Fruit fly (Drosophila melanogaster) whole organism, prepupa: ENCODE measurements around the gene Roc1b.
A peak's percentile ranks its signal among the peaks of the same experiment; 100 is the strongest.

Experiments
- Blimp-1 ChIP-seq: fragments of 200-800 bp; sonication (Bioruptor generic); optimal IDR thresholded peaks from 3 replicates; lab custom pipeline; 2017; ENCODE audit warnings: missing biosample characterization, missing genetic modification characterization, mild to moderate bottlenecking, moderate library complexity, missing genetic modification reagents
- CG10631 ChIP-seq: fragments of 200-800 bp; sonication (Bioruptor generic); optimal IDR thresholded peaks from 2 replicates; lab custom pipeline; 2016; ENCODE audit warnings: missing biosample characterization, missing genetic modification characterization
- CG10669 ChIP-seq: fragments of 200-800 bp; sonication (Bioruptor generic); optimal IDR thresholded peaks from 3 replicates; lab custom pipeline; 2018; ENCODE audit warnings: missing biosample characterization, mild to moderate bottlenecking, missing genetic modification characterization, moderate library complexity
- CG11294 ChIP-seq: fragments of 200-800 bp; sonication (Bioruptor generic); IDR thresholded peaks from 2 replicates; pipeline ENCODE4 v1.3.6; 2022; ENCODE audit warnings: missing biosample characterization, missing genetic modification characterization
- CG11762 ChIP-seq: fragments of 200-800 bp; sonication (Bioruptor generic); optimal IDR thresholded peaks from 3 replicates; lab custom pipeline; 2016; ENCODE audit warnings: missing biosample characterization, missing genetic modification characterization; ENCODE audit not compliant: insufficient read depth
- CG11902 ChIP-seq: fragments of 200-800 bp; sonication (Bioruptor generic); optimal IDR thresholded peaks from 3 replicates; lab custom pipeline; 2016; ENCODE audit warnings: missing biosample characterization, missing genetic modification characterization
- CG15336 ChIP-seq: fragments of 200-800 bp; sonication (Bioruptor generic); IDR thresholded peaks from 2 replicates; pipeline ENCODE4 v1.3.6; 2022; ENCODE audit warnings: missing biosample characterization, missing genetic modification characterization
- CG1621 ChIP-seq: fragments of 200-800 bp; sonication (Bioruptor generic); optimal IDR thresholded peaks from 3 replicates; lab custom pipeline; 2018; ENCODE audit warnings: missing biosample characterization, mild to moderate bottlenecking, missing genetic modification characterization
- CG16779 ChIP-seq: fragments of 200-800 bp; sonication (Bioruptor generic); optimal IDR thresholded peaks from 3 replicates; lab custom pipeline; 2017; ENCODE audit warnings: missing biosample characterization, mild to moderate bottlenecking, missing genetic modification characterization
- CG31627 ChIP-seq: fragments of 200-800 bp; sonication (Bioruptor generic); optimal IDR thresholded peaks from 3 replicates; lab custom pipeline; 2016; ENCODE audit warnings: missing biosample characterization, missing genetic modification characterization
- CG32006 ChIP-seq: fragments of 200-800 bp; sonication (Bioruptor generic); optimal IDR thresholded peaks from 3 replicates; lab custom pipeline; 2017; ENCODE audit warnings: missing biosample characterization, mild to moderate bottlenecking, missing genetic modification characterization
- CG34406 ChIP-seq: fragments of 200-800 bp; sonication (Bioruptor generic); optimal IDR thresholded peaks from 3 replicates; lab custom pipeline; 2016; ENCODE audit warnings: missing biosample characterization, missing genetic modification characterization
- CG3919 ChIP-seq: fragments of 200-800 bp; sonication (Bioruptor generic); optimal IDR thresholded peaks from 3 replicates; lab custom pipeline; 2016; ENCODE audit warnings: missing biosample characterization, missing genetic modification characterization
- CG4318 ChIP-seq: fragments of 200-800 bp; sonication (Bioruptor generic); optimal IDR thresholded peaks from 3 replicates; lab custom pipeline; 2017; ENCODE audit warnings: missing biosample characterization, mild to moderate bottlenecking, missing genetic modification characterization
- CG6276 ChIP-seq: fragments of 200-800 bp; sonication (Bioruptor generic); optimal IDR thresholded peaks from 2 replicates; lab custom pipeline; 2017; ENCODE audit warnings: missing biosample characterization, mild to moderate bottlenecking, missing genetic modification characterization
- CG6792 ChIP-seq: fragments of 200-800 bp; sonication (Bioruptor generic); optimal IDR thresholded peaks from 3 replicates; lab custom pipeline; 2016; ENCODE audit warnings: missing biosample characterization, missing genetic modification characterization
- CG6854 ChIP-seq: fragments of 200-800 bp; sonication (Bioruptor generic); optimal IDR thresholded peaks from 2 replicates; lab custom pipeline; 2017; ENCODE audit warnings: missing biosample characterization, mild to moderate bottlenecking, missing genetic modification characterization
- CG7368 ChIP-seq: fragments of 200-800 bp; sonication (Bioruptor generic); optimal IDR thresholded peaks from 3 replicates; lab custom pipeline; 2016; ENCODE audit warnings: missing biosample characterization, missing genetic modification characterization
- CG8319 ChIP-seq: fragments of 200-800 bp; sonication (Bioruptor generic); optimal IDR thresholded peaks from 3 replicates; lab custom pipeline; 2016; ENCODE audit warnings: missing biosample characterization, missing genetic modification characterization
- CG8632 ChIP-seq: fragments of 200-800 bp; sonication (Bioruptor generic); optimal IDR thresholded peaks from 3 replicates; lab custom pipeline; 2016; ENCODE audit warnings: missing biosample characterization, missing genetic modification characterization
- CG9139 ChIP-seq: fragments of 200-800 bp; sonication (Bioruptor generic); optimal IDR thresholded peaks from 3 replicates; lab custom pipeline; 2017; ENCODE audit warnings: missing biosample characterization, mild to moderate bottlenecking, missing genetic modification characterization
- Eip75B ChIP-seq: fragments of 200-800 bp; sonication (Bioruptor generic); optimal IDR thresholded peaks from 3 replicates; lab custom pipeline; 2016; ENCODE audit warnings: missing biosample characterization, missing genetic modification characterization
- Eip78C ChIP-seq: fragments of 200-800 bp; sonication (Bioruptor generic); peaks from one replicate; lab custom pipeline; 2016; ENCODE audit warnings: missing biosample characterization, missing genetic modification characterization
- Eip93F ChIP-seq: fragments of 200-800 bp; sonication (Bioruptor generic); optimal IDR thresholded peaks from 2 replicates; lab custom pipeline; 2016; ENCODE audit warnings: missing biosample characterization, mild to moderate bottlenecking, missing genetic modification characterization
- Ets21C ChIP-seq: fragments of 200-800 bp; sonication (Bioruptor generic); optimal IDR thresholded peaks from 3 replicates; lab custom pipeline; 2016; ENCODE audit warnings: missing biosample characterization, missing genetic modification characterization
- Gug ChIP-seq: fragments of 200-800 bp; sonication (Bioruptor generic); IDR thresholded peaks from 2 replicates; pipeline ENCODE4 v1.3.6; 2022; ENCODE audit warnings: missing biosample characterization, missing genetic modification characterization
- Hr38 ChIP-seq: sonication (Bioruptor generic); optimal IDR thresholded peaks from 2 replicates; lab custom pipeline; 2016; ENCODE audit warnings: missing biosample characterization, missing genetic modification characterization
- Hr39 ChIP-seq: fragments of 200-800 bp; sonication (Bioruptor generic); optimal IDR thresholded peaks from 2 replicates; lab custom pipeline; 2016; ENCODE audit warnings: missing biosample characterization, missing genetic modification characterization
- Hr4 ChIP-seq: fragments of 200-800 bp; sonication (Bioruptor generic); optimal IDR thresholded peaks from 3 replicates; lab custom pipeline; 2016; ENCODE audit warnings: missing biosample characterization, missing genetic modification characterization
- Lpt ChIP-seq: fragments of 200-800 bp; sonication (Bioruptor generic); optimal IDR thresholded peaks from 3 replicates; lab custom pipeline; 2016; ENCODE audit warnings: missing biosample characterization, missing genetic modification characterization
- Met ChIP-seq: fragments of 200-800 bp; sonication (Bioruptor generic); optimal IDR thresholded peaks from 3 replicates; lab custom pipeline; 2016; ENCODE audit warnings: missing biosample characterization, missing genetic modification characterization
- OdsH ChIP-seq: fragments of 200-800 bp; sonication (Bioruptor generic); optimal IDR thresholded peaks from 3 replicates; lab custom pipeline; 2016; ENCODE audit warnings: missing biosample characterization, missing genetic modification characterization
- Sox15 ChIP-seq: fragments of 200-800 bp; sonication (Bioruptor generic); optimal IDR thresholded peaks from 3 replicates; lab custom pipeline; 2016; ENCODE audit warnings: missing biosample characterization, missing genetic modification characterization
- achi ChIP-seq: fragments of 200-800 bp; sonication (Bioruptor generic); optimal IDR thresholded peaks from 3 replicates; lab custom pipeline; 2016; ENCODE audit warnings: missing biosample characterization, missing genetic modification characterization
- cyc ChIP-seq: fragments of 200-800 bp; sonication (Bioruptor generic); optimal IDR thresholded peaks from 3 replicates; lab custom pipeline; 2016; ENCODE audit warnings: missing biosample characterization, missing genetic modification characterization
- dac ChIP-seq: fragments of 200-800 bp; sonication (Bioruptor generic); optimal IDR thresholded peaks from 2 replicates; lab custom pipeline; 2017; ENCODE audit warnings: missing biosample characterization, mild to moderate bottlenecking, missing genetic modification characterization
- dsx ChIP-seq: fragments of 200-800 bp; optimal IDR thresholded peaks from 3 replicates; lab custom pipeline; 2019; ENCODE audit warnings: missing biosample characterization, mild to moderate bottlenecking, missing genetic modification characterization, moderate library complexity; ENCODE audit not compliant: poor library complexity, severe bottlenecking
- eg ChIP-seq: fragments of 200-800 bp; sonication (Bioruptor generic); IDR thresholded peaks from 3 replicates; pipeline ENCODE4 v1.3.6; 2022; ENCODE audit warnings: missing biosample characterization, missing genetic modification characterization
- esn ChIP-seq: fragments of 200-800 bp; sonication (Bioruptor generic); optimal IDR thresholded peaks from 2 replicates; lab custom pipeline; 2016; ENCODE audit warnings: missing biosample characterization, mild to moderate bottlenecking, missing genetic modification characterization, moderate library complexity
- fd59A ChIP-seq: fragments of 200-800 bp; sonication (Bioruptor generic); optimal IDR thresholded peaks from 2 replicates; lab custom pipeline; 2017; ENCODE audit warnings: missing biosample characterization, mild to moderate bottlenecking, missing genetic modification characterization, missing genetic modification reagents
- fd85E ChIP-seq: fragments of 200-800 bp; sonication (Bioruptor generic); optimal IDR thresholded peaks from 3 replicates; lab custom pipeline; 2016; ENCODE audit warnings: missing biosample characterization, missing genetic modification characterization
- lz ChIP-seq: fragments of 200-800 bp; sonication (Bioruptor generic); optimal IDR thresholded peaks from 3 replicates; lab custom pipeline; 2016; ENCODE audit warnings: missing biosample characterization, missing genetic modification characterization
- net ChIP-seq: fragments of 200-800 bp; sonication (Bioruptor generic); optimal IDR thresholded peaks from 3 replicates; lab custom pipeline; 2016; ENCODE audit warnings: missing biosample characterization, missing genetic modification characterization
- pdm3 ChIP-seq: fragments of 200-800 bp; sonication (Bioruptor generic); optimal IDR thresholded peaks from 3 replicates; lab custom pipeline; 2016; ENCODE audit warnings: missing biosample characterization, missing genetic modification characterization
- salr ChIP-seq, 2 experiments: fragments of 200-800 bp; sonication (Bioruptor generic); optimal IDR thresholded peaks; 3 replicates each; lab custom pipeline; 2016 to 2018; ENCODE audit warnings: missing biosample characterization in 2 of 2, missing genetic modification characterization in 2 of 2, mild to moderate bottlenecking in 1 of 2
- svp ChIP-seq: fragments of 200-800 bp; sonication (Bioruptor generic); peaks from one replicate; lab custom pipeline; 2016; ENCODE audit warnings: missing biosample characterization, missing genetic modification characterization
- topi ChIP-seq: fragments of 200-800 bp; sonication (Bioruptor generic); optimal IDR thresholded peaks from 3 replicates; lab custom pipeline; 2016; ENCODE audit warnings: missing biosample characterization, missing genetic modification characterization

Gene Roc1b

dm6 chr3L:380886-381546 is 23.2 kb downstream of the Roc1b start (continued):
- no peak for TF ChIP-seq Gug
- TF ChIP-seq CG1621 (tag; lab: Kevin White, UChicago) = no peak
- TF ChIP-seq CG6276 (GFP tag; lab: Kevin White, UChicago) = no peak
- no peak for TF ChIP-seq dac (GFP tag; lab: Kevin White, UChicago)
- TF ChIP-seq CG16779 (tag; lab: Kevin White, UChicago) = no peak
- no peak for TF ChIP-seq fd59A
- TF ChIP-seq CG32006 (GFP tag; lab: Kevin White, UChicago) = no peak
- TF ChIP-seq cyc (GFP tag; lab: Kevin White, UChicago) = peak; percentile 19
- no peak for TF ChIP-seq CG4318 (GFP tag; lab: Kevin White, UChicago)
- no peak for TF ChIP-seq CG8632 (GFP tag; lab: Kevin White, UChicago)
- no peak for TF ChIP-seq lz (GFP tag; lab: Kevin White, UChicago)
- peak; percentile 34 for TF ChIP-seq topi (GFP tag; lab: Kevin White, UChicago)
- TF ChIP-seq CG10669 = no peak
- TF ChIP-seq OdsH (GFP tag; lab: Kevin White, UChicago) = no peak
- TF ChIP-seq CG6792 = no peak
- TF ChIP-seq CG6854 (GFP tag; lab: Kevin White, UChicago) = peak; percentile 39
- TF ChIP-seq svp (GFP tag; lab: Kevin White, UChicago) = peak; percentile 67
- no peak for TF ChIP-seq CG8319 (GFP tag; lab: Kevin White, UChicago)
- peak; percentile 36 for TF ChIP-seq esn
- TF ChIP-seq CG31627 (GFP tag; lab: Kevin White, UChicago) = no peak
- TF ChIP-seq Hr39 = no peak
- TF ChIP-seq fd85E (GFP tag; lab: Kevin White, UChicago) = no peak
- TF ChIP-seq CG15336 (GFP tag; lab: Robert Waterston, UW) = no peak
- TF ChIP-seq Blimp-1 = no peak
- no peak for TF ChIP-seq Eip93F (GFP tag; lab: Kevin White, UChicago)
- TF ChIP-seq Sox15 (GFP tag; lab: Kevin White, UChicago) = no peak
- TF ChIP-seq CG7368 (GFP tag; lab: Kevin White, UChicago) = no peak
- no peak for TF ChIP-seq net
- no peak for TF ChIP-seq eg (GFP tag; lab: Robert Waterston, UW)
- peak; percentile 23 for TF ChIP-seq Met (GFP tag; lab: Kevin White, UChicago)
- peak; percentile 39 for TF ChIP-seq CG9139 (GFP tag; lab: Kevin White, UChicago)
- TF ChIP-seq CG34406 (GFP tag; lab: Kevin White, UChicago) = peak; percentile 10
- no peak for TF ChIP-seq Hr4 (GFP tag; lab: Kevin White, UChicago)
- no peak for TF ChIP-seq CG10631 (GFP tag; lab: Kevin White, UChicago)
- no peak for TF ChIP-seq Lpt
- peak; percentile 61 for TF ChIP-seq Eip78C (GFP tag; lab: Kevin White, UChicago)
- TF ChIP-seq pdm3 (GFP tag; lab: Kevin White, UChicago) = peak; percentile 14
- TF ChIP-seq CG11294 (GFP tag; lab: Robert Waterston, UW) = no peak
- TF ChIP-seq salr (GFP tag; optimal IDR thresholded peaks at IDR 0.05; lab: Kevin White, UChicago) = no peak
- TF ChIP-seq CG3919 (GFP tag; lab: Kevin White, UChicago) = no peak

- no peak for TF ChIP-seq CG11902 (GFP tag; lab: Kevin White, UChicago)
- no peak for TF ChIP-seq CG15336 (GFP tag; lab: Robert Waterston, UW)
- TF ChIP-seq dsx (GFP tag; lab: Kevin White, UChicago) = peak; percentile 43
- no peak for TF ChIP-seq salr (GFP tag; optimal IDR thresholded peaks at IDR 0.05; lab: Kevin White, UChicago)
- TF ChIP-seq CG11762 (GFP tag; lab: Kevin White, UChicago) = no peak
- TF ChIP-seq Met (GFP tag; lab: Kevin White, UChicago) = peak; percentile 36
- no peak for TF ChIP-seq eg (GFP tag; lab: Robert Waterston, UW)
- no peak for TF ChIP-seq CG6276 (GFP tag; lab: Kevin White, UChicago)
- TF ChIP-seq Hr38 (GFP tag; lab: Kevin White, UChicago) = no peak
- TF ChIP-seq CG10669 = peak; percentile 48
- no peak for TF ChIP-seq Ets21C (GFP tag; lab: Kevin White, UChicago)
- TF ChIP-seq fd59A = peak; percentile 37
- peak; percentile 31 for TF ChIP-seq CG1621 (tag; lab: Kevin White, UChicago)
- no peak for TF ChIP-seq Eip93F (GFP tag; lab: Kevin White, UChicago)
- no peak for TF ChIP-seq CG9139 (GFP tag; lab: Kevin White, UChicago)
- TF ChIP-seq Sox15 (GFP tag; lab: Kevin White, UChicago) = no peak
- TF ChIP-seq CG34406 (GFP tag; lab: Kevin White, UChicago) = peak; percentile 11
- TF ChIP-seq Hr4 (GFP tag; lab: Kevin White, UChicago) = no peak
- TF ChIP-seq CG16779 (tag; lab: Kevin White, UChicago) = no peak
- peak; percentile 22 for TF ChIP-seq Eip75B (GFP tag; lab: Kevin White, UChicago)
- no peak for TF ChIP-seq net
- peak; percentile 50 for TF ChIP-seq CG3919 (GFP tag; lab: Kevin White, UChicago)
- TF ChIP-seq dac (GFP tag; lab: Kevin White, UChicago) = no peak
- TF ChIP-seq achi (GFP tag; lab: Kevin White, UChicago) = peak; percentile 15
- peak; percentile 16 for TF ChIP-seq pdm3 (GFP tag; lab: Kevin White, UChicago)
- no peak for TF ChIP-seq fd85E (GFP tag; lab: Kevin White, UChicago)
- TF ChIP-seq CG11294 (GFP tag; lab: Robert Waterston, UW) = no peak
- TF ChIP-seq topi (GFP tag; lab: Kevin White, UChicago) = peak; percentile 39
- TF ChIP-seq CG6854 (GFP tag; lab: Kevin White, UChicago) = no peak
- peak; percentile 19 for TF ChIP-seq CG10631 (GFP tag; lab: Kevin White, UChicago)
These were observed 27.3 kb downstream of the Roc1b start for dm6 chr3L:385095-385494.
